Worm (Caenorhabditis elegans): ENCODE measurements around the gene C35A5.11.

Gene C35A5.11

DNA sequence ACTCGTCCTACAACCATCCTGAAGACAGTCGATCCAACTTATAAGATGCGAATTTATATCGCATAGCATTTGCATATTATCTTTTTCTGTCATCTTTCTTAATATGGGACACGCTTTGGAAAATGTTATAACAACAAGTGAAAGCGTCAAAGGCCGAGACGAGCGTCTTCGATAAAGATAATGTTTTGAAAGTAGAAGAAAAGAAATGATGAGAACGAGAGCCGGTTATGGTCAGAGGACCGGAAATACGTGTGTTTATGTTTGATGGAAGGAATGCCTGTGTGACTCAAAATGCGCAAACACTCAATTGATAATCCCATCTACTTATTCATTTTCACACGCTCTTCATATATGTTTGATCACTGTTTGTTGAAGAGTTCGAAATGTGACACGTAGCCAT is at the start of gene C35A5.11:
TSS of gene C35A5.11 (minus strand) at position 101 of the 400 bp plus-strand sequence.
- no peak for TF ChIP-seq klf-2 (GFP tag; conservative IDR thresholded peaks at IDR 0.05)
- no peak for TF ChIP-seq tab-1 (GFP tag; IDR thresholded peaks at IDR 0.05)
- no peak for TF ChIP-seq ztf-23 (GFP tag; IDR thresholded peaks at IDR 0.05)
- TF ChIP-seq flt-1 (GFP tag; IDR thresholded peaks at IDR 0.05), result no peak
- TF ChIP-seq T22C8.4 (GFP tag; IDR thresholded peaks at IDR 0.05), result no peak
- TF ChIP-seq ref-1 (GFP tag; conservative IDR thresholded peaks at IDR 0.05), result no peak
- no peak for TF ChIP-seq med-1 (GFP tag; optimal IDR thresholded peaks at IDR 0.05; ENCODE audit: insufficient read depth)
- no peak for TF ChIP-seq cog-1 (tag; optimal IDR thresholded peaks at IDR 0.05)
- no peak for TF ChIP-seq ztf-29 (GFP tag; IDR thresholded peaks at IDR 0.05)

DNA sequence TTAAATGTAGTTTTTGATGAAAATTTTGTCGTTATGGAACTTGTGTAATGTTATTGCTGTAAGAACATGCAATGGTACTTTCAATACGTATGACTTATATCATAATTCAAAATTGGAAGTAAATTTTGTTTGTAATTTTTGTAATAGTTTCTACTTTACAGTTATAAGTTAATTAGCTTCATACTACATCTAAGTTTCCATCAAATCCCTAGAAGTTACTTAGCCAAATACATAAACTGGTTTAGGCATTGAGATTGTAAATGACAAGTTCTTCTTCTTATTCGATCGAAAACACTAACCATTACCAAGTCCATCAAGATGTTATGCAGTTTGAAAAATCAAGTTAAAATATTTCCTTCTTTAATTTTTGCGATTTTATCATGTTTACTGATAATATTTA is 46.8 kb upstream of the C35A5.11 start, which contains the start of gene F32G8.2:
TSS of gene F32G8.2 (plus strand) at position 301 of the 400 bp plus-strand sequence.
- no peak for TF ChIP-seq med-1 (GFP tag; optimal IDR thresholded peaks at IDR 0.05; ENCODE audit: insufficient read depth)
- TF ChIP-seq flt-1 (GFP tag; IDR thresholded peaks at IDR 0.05), result no peak
- no peak for TF ChIP-seq T22C8.4 (GFP tag; IDR thresholded peaks at IDR 0.05)
- TF ChIP-seq ref-1 (GFP tag; conservative IDR thresholded peaks at IDR 0.05), result no peak
- no peak for TF ChIP-seq ztf-23 (GFP tag; IDR thresholded peaks at IDR 0.05)
- TF ChIP-seq cog-1 (tag; optimal IDR thresholded peaks at IDR 0.05), result no peak
- TF ChIP-seq klf-2 (GFP tag; conservative IDR thresholded peaks at IDR 0.05), result no peak
- TF ChIP-seq tab-1 (GFP tag; IDR thresholded peaks at IDR 0.05), result no peak
- TF ChIP-seq ztf-29 (GFP tag; IDR thresholded peaks at IDR 0.05), result no peak

DNA sequence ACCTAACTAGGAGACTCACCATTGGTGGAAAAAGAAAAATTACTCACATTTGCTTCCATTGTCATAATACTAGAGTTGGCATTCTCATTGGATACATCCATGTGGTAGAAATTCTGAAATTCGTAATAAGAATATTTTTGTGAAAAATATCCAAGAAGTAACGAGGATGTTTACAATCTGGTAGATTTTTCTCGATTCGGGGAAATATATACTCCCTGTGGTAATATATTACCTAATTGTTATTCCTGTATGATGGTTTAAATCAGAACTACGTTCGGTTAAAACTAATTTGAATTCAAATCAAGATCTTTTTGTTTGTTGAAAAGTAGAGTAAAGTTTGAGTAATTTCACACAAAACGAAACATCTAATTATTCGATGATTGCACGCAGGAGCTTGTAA is 46.1 kb upstream of the C35A5.11 start, which contains the start of gene srd-34:
TSS of gene srd-34 (minus strand) at position 101 of the 400 bp plus-strand sequence.
- TF ChIP-seq ref-1 (GFP tag; conservative IDR thresholded peaks at IDR 0.05) (no peak), med-1 (GFP tag; optimal IDR thresholded peaks at IDR 0.05; ENCODE audit: insufficient read depth) (no peak), cog-1 (tag; optimal IDR thresholded peaks at IDR 0.05) (no peak), flt-1 (GFP tag; IDR thresholded peaks at IDR 0.05) (no peak), ztf-29 (GFP tag; IDR thresholded peaks at IDR 0.05) (no peak), tab-1 (GFP tag; IDR thresholded peaks at IDR 0.05) (no peak), klf-2 (GFP tag; conservative IDR thresholded peaks at IDR 0.05) (no peak), T22C8.4 (GFP tag; IDR thresholded peaks at IDR 0.05) (no peak), ztf-23 (GFP tag; IDR thresholded peaks at IDR 0.05) (no peak)

DNA sequence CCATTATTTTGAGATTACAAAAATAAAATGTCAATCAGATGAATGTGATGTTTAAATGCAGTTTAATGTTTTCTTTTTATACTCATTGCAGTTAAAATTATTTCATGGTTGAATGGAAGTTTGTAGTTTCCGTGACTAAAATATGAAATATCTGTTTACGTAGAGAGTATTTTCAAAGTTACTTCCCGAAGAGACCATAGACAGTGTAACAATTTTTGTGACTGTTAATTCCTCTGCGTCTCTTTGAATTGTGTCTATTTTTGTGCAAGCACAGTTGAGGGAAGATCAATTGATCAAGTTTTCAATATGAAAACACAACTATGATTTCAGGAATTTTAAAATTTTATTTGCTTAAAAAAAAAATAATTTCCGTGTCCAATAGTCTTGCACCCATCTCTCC is 43.8 kb upstream of the C35A5.11 start, which contains the start of gene F25D1.5:
TSS of gene F25D1.5 (minus strand) at position 35 of the 400 bp plus-strand sequence.
- TF ChIP-seq klf-2 (GFP tag; conservative IDR thresholded peaks at IDR 0.05) (no peak), T22C8.4 (GFP tag; IDR thresholded peaks at IDR 0.05) (no peak), ref-1 (GFP tag; conservative IDR thresholded peaks at IDR 0.05) (no peak), tab-1 (GFP tag; IDR thresholded peaks at IDR 0.05) (no peak), ztf-29 (GFP tag; IDR thresholded peaks at IDR 0.05) (no peak), med-1 (GFP tag; optimal IDR thresholded peaks at IDR 0.05; ENCODE audit: insufficient read depth) (no peak), ztf-23 (GFP tag; IDR thresholded peaks at IDR 0.05) (no peak), flt-1 (GFP tag; IDR thresholded peaks at IDR 0.05) (no peak), cog-1 (tag; optimal IDR thresholded peaks at IDR 0.05) (no peak)

DNA sequence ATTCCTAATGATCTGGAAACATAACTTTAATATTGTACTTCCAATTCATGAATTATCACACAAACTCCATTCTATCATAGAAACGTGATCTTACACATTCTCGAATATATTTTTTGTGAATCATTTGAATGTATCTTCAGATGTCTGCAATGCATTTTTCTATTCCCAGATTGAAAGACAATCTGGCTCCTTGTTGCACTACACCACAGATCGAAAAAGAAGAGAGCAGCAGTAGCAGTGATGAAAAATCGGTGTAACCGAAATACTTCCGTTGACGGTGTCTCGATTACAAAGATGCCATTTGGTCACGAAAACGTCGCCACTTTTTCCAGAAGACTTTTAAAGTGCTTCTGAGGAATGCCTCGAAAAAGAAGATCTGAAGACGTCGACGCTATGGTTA is 37.1 kb upstream of the C35A5.11 start, which contains the start of gene degt-1:
TSS of gene degt-1 (plus strand) at position 301 of the 400 bp plus-strand sequence.
- no peak for TF ChIP-seq med-1 (GFP tag; optimal IDR thresholded peaks at IDR 0.05; ENCODE audit: insufficient read depth)
- TF ChIP-seq T22C8.4 (GFP tag; IDR thresholded peaks at IDR 0.05), result no peak
- TF ChIP-seq flt-1 (GFP tag; IDR thresholded peaks at IDR 0.05), result no peak
- TF ChIP-seq ref-1 (GFP tag; conservative IDR thresholded peaks at IDR 0.05), result no peak
- TF ChIP-seq klf-2 (GFP tag; conservative IDR thresholded peaks at IDR 0.05), result no peak
- no peak for TF ChIP-seq tab-1 (GFP tag; IDR thresholded peaks at IDR 0.05)
- TF ChIP-seq ztf-23 (GFP tag; IDR thresholded peaks at IDR 0.05), result no peak
- TF ChIP-seq ztf-29 (GFP tag; IDR thresholded peaks at IDR 0.05), result no peak
- TF ChIP-seq cog-1 (tag; optimal IDR thresholded peaks at IDR 0.05), result no peak

DNA sequence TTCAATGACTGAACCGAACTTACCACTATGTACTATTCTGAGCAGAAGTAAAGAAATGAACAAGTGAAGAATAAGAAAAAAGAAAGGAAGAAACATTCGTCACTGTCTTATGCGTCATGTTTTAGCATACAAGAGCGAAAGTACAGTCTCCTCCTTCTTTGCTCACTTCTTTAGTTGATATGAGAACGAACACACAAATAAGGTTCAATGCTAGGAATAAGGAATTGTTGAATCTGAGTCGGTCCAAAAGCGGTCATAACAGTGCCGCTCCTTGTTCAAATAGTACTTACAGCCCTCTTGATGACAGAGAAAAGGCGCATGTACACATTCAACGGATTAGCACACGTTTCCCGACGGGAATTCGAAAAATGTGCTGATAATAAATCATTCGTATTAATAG is 36.2 kb upstream of the C35A5.11 start, which contains the start of gene F25D1.8:
TSS of gene F25D1.8 (plus strand) at position 301 of the 400 bp plus-strand sequence.
- no peak for TF ChIP-seq ztf-23 (GFP tag; IDR thresholded peaks at IDR 0.05)
- no peak for TF ChIP-seq klf-2 (GFP tag; conservative IDR thresholded peaks at IDR 0.05)
- TF ChIP-seq med-1 (GFP tag; optimal IDR thresholded peaks at IDR 0.05; ENCODE audit: insufficient read depth), result no peak
- TF ChIP-seq ref-1 (GFP tag; conservative IDR thresholded peaks at IDR 0.05), result no peak
- no peak for TF ChIP-seq flt-1 (GFP tag; IDR thresholded peaks at IDR 0.05)
- TF ChIP-seq tab-1 (GFP tag; IDR thresholded peaks at IDR 0.05), result no peak

DNA sequence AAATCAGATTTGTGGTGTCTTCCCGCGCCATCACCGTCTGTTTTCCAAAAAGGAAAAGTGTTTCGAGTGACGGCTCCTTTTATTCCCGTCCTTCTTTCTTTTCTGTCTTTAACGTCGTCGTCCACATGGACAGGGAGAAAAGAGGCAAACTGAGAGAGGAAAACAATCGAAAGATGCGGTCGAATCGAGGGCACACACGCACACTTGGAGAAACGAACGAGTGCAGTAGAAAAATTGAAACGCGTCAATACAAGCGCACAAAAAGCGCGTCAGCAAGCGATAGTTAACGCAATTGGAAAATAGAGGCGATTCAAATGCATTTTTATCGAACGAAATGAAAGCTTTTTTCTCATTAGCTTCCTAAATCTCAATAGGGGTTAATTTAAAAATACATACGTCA is 33.9 kb upstream of the C35A5.11 start:
- TF ChIP-seq cog-1 (tag; optimal IDR thresholded peaks at IDR 0.05) (peak; percentile 58), med-1 (GFP tag; optimal IDR thresholded peaks at IDR 0.05; ENCODE audit: insufficient read depth) (peak; percentile 1), ztf-23 (GFP tag; IDR thresholded peaks at IDR 0.05) (peak; percentile 94), ref-1 (GFP tag; conservative IDR thresholded peaks at IDR 0.05) (no peak)

DNA sequence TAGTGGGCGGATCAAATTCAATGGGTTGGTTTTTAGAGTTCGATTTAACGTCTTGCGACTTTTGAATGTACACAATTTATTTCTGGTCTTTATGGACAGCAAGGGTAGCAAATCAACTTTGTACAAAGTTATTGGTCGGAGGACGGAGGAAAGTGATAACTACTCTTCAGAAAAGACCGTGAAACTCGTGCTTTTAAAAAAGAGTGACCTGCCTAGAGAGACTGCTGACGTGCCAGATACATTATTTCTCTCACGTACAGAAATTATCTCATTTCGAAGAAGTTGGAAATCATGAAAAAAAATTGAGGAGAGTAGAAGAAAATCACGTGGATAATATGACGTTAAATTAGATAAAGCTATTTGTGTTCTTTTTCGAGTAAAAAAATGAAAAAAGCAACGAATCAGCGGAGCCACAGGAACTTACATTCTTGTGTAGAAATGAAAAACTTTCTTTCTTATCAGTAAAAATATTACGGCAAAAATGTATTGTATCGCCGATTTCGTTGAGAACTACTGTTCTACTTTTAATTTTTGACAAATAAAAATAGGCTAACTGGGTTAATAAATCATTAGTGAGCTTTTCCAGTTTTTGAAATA is 33.3 kb upstream of the C35A5.11 start, which contains the start of gene ppm-1.A:
TSS of gene ppm-1.A (minus strand) at position 294 of the 597 bp plus-strand sequence.
- TF ChIP-seq flt-1 (GFP tag; IDR thresholded peaks at IDR 0.05) (no peak), ref-1 (GFP tag; conservative IDR thresholded peaks at IDR 0.05) (no peak), klf-2 (GFP tag; conservative IDR thresholded peaks at IDR 0.05) (no peak), T22C8.4 (GFP tag; IDR thresholded peaks at IDR 0.05) (no peak), med-1 (GFP tag; optimal IDR thresholded peaks at IDR 0.05; ENCODE audit: insufficient read depth) (no peak), ztf-29 (GFP tag; IDR thresholded peaks at IDR 0.05) (no peak), ztf-23 (GFP tag; IDR thresholded peaks at IDR 0.05) (no peak), cog-1 (tag; optimal IDR thresholded peaks at IDR 0.05) (no peak), tab-1 (GFP tag; IDR thresholded peaks at IDR 0.05) (no peak)

DNA sequence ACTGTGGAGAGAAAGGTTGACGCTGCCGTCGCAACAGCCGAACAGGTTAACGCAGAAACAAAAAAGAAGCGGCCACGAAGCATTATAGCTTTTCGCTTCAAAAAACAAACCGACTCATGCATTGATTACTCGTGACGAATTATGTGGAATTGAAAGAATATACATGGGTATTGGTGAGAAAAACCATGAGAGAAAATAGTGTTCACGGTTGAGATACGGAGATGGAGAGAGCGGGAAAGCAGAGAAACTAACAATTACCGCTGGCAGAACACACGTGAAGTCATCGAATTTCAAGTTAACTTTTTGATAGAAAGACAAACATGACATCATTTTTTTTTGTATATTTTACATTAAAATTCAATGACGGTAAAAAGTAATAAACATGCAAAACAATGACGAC is 32.4 kb upstream of the C35A5.11 start:
- TF ChIP-seq ztf-29 (GFP tag; IDR thresholded peaks at IDR 0.05), result no peak
- TF ChIP-seq flt-1 (GFP tag; IDR thresholded peaks at IDR 0.05), result no peak
- no peak for TF ChIP-seq tab-1 (GFP tag; IDR thresholded peaks at IDR 0.05)
- no peak for TF ChIP-seq cog-1 (tag; optimal IDR thresholded peaks at IDR 0.05)
- no peak for TF ChIP-seq klf-2 (GFP tag; conservative IDR thresholded peaks at IDR 0.05)
- TF ChIP-seq T22C8.4 (GFP tag; IDR thresholded peaks at IDR 0.05), result no peak
- TF ChIP-seq med-1 (GFP tag; optimal IDR thresholded peaks at IDR 0.05; ENCODE audit: insufficient read depth), result no peak
- no peak for TF ChIP-seq ztf-23 (GFP tag; IDR thresholded peaks at IDR 0.05)
- no peak for TF ChIP-seq ref-1 (GFP tag; conservative IDR thresholded peaks at IDR 0.05)

All from whole organism, midembryonic.